Comparison of ENCODE assay signal across 4 worm cellular contexts in genomic region chrIV:3824720-3825119, ce11.
TF ChIP-seq lines count a peak whose summit lies in the region.

No protein-coding gene starts in this region.

TF ChIP-seq in whole organism, L2 larva, 48 proteins besides CTCF, POLR2A, EP300 and RAD21:
- TF ChIP-seq mdl-1 (tag; optimal IDR thresholded peaks at IDR 0.05; lab: Kevin White, UChicago), result peak; percentile 27 to 35
- TF ChIP-seq lsy-2 (tag; optimal IDR thresholded peaks at IDR 0.05; lab: Kevin White, UChicago), result peak in 1 of 2 experiments; percentile 8
- peak; percentile 29 for TF ChIP-seq F13H6.1 (tag; optimal IDR thresholded peaks at IDR 0.05; lab: Kevin White, UChicago)
- TF ChIP-seq C34F6.9 (tag; optimal IDR thresholded peaks at IDR 0.05; lab: Kevin White, UChicago), result peak; percentile 50
- TF ChIP-seq mab-5 (tag; optimal IDR thresholded peaks at IDR 0.05; lab: Kevin White, UChicago), result peak; percentile 66
- TF ChIP-seq zag-1 (tag; optimal IDR thresholded peaks at IDR 0.05; lab: Kevin White, UChicago), result peak; percentile 57
- TF ChIP-seq nhr-129 (tag; optimal IDR thresholded peaks at IDR 0.05; lab: Kevin White, UChicago), result peak; percentile 29
- no peak for TF ChIP-seq alr-1 (tag; optimal IDR thresholded peaks at IDR 0.05; lab: Kevin White, UChicago)
- peak; percentile 56 for TF ChIP-seq unc-55 (GFP tag; optimal IDR thresholded peaks at IDR 0.05; lab: Kevin White, UChicago)
- no peak for TF ChIP-seq nhr-77 (tag; optimal IDR thresholded peaks at IDR 0.05; lab: Kevin White, UChicago)
- TF ChIP-seq lin-39 (tag; optimal IDR thresholded peaks at IDR 0.05; lab: Kevin White, UChicago), result peak; percentile 67
- no peak for TF ChIP-seq ztf-11 (tag; optimal IDR thresholded peaks at IDR 0.05; lab: Kevin White, UChicago)
- no peak for TF ChIP-seq sma-3 (GFP tag; optimal IDR thresholded peaks at IDR 0.05; lab: Kevin White, UChicago)
- TF ChIP-seq nhr-11 (tag; optimal IDR thresholded peaks at IDR 0.05; lab: Kevin White, UChicago), result no peak
- no peak for TF ChIP-seq nhr-6 (tag; optimal IDR thresholded peaks at IDR 0.05; lab: Kevin White, UChicago)
TF ChIP-seq in whole organism, L2 larva: peak in this region for 9.

TF ChIP-seq in whole organism, L4 larva, 104 proteins besides CTCF, POLR2A, EP300 and RAD21:
- no peak for TF ChIP-seq ZK337.2 (GFP tag; IDR thresholded peaks at IDR 0.05; lab: Robert Waterston, UW)
- no peak for TF ChIP-seq unc-130 (GFP tag; optimal IDR thresholded peaks at IDR 0.05; lab: Kevin White, UChicago)
- no peak for TF ChIP-seq tag-97 (GFP tag; IDR thresholded peaks at IDR 0.05; lab: Robert Waterston, UW)
- TF ChIP-seq lin-39 (tag; optimal IDR thresholded peaks at IDR 0.05; lab: Kevin White, UChicago), result no peak
- TF ChIP-seq lim-7 (GFP tag; IDR thresholded peaks at IDR 0.05; lab: Robert Waterston, UW), result no peak
- no peak for TF ChIP-seq daf-16 (GFP tag; optimal IDR thresholded peaks at IDR 0.05; lab: Kevin White, UChicago)
- no peak for TF ChIP-seq daf-16 (tag; optimal IDR thresholded peaks at IDR 0.05; lab: Kevin White, UChicago)
- TF ChIP-seq php-3 (GFP tag; IDR thresholded peaks at IDR 0.05; lab: Robert Waterston, UW), result no peak
- TF ChIP-seq mdl-1 (tag; optimal IDR thresholded peaks at IDR 0.05; lab: Kevin White, UChicago), result peak; percentile 8 to 49
- no peak for TF ChIP-seq set-16 (GFP tag; IDR thresholded peaks at IDR 0.05; lab: Robert Waterston, UW)
- TF ChIP-seq snpc-4 (tag; optimal IDR thresholded peaks at IDR 0.05; lab: Kevin White, UChicago), result no peak
- TF ChIP-seq rbr-2 (tag; optimal IDR thresholded peaks at IDR 0.05; lab: Kevin White, UChicago), result peak; percentile 22
- TF ChIP-seq dmd-8 (GFP tag; IDR thresholded peaks at IDR 0.05; lab: Robert Waterston, UW), result no peak
- peak; percentile 60 for TF ChIP-seq hlh-30 (tag; optimal IDR thresholded peaks at IDR 0.05; lab: Kevin White, UChicago; ENCODE audit: insufficient read depth)
- TF ChIP-seq ztf-11 (tag; optimal IDR thresholded peaks at IDR 0.05; lab: Kevin White, UChicago), result no peak
- no peak for TF ChIP-seq F37D6.2 (tag; optimal IDR thresholded peaks at IDR 0.05; lab: Kevin White, UChicago)
- no peak for TF ChIP-seq T20F7.1 (GFP tag; optimal IDR thresholded peaks at IDR 0.05; lab: Kevin White, UChicago)
- TF ChIP-seq fkh-10 (GFP tag; optimal IDR thresholded peaks at IDR 0.05; lab: Kevin White, UChicago), result peak; percentile 53
- peak in 1 of 2 experiments; percentile 87 for TF ChIP-seq unc-62 (GFP tag; optimal IDR thresholded peaks at IDR 0.05 in 1 of 2; lab: Kevin White, UChicago)
- no peak for TF ChIP-seq unc-62 (tag; optimal IDR thresholded peaks at IDR 0.05; lab: Kevin White, UChicago)
- TF ChIP-seq lsy-2 (tag; optimal IDR thresholded peaks at IDR 0.05; lab: Kevin White, UChicago), result peak in 1 of 2 experiments; percentile 31
- peak; percentile 74 for TF ChIP-seq aha-1 (tag; lab: Kevin White, UChicago)
- TF ChIP-seq lin-13 (GFP tag; optimal IDR thresholded peaks at IDR 0.05; lab: Kevin White, UChicago), result no peak

TF ChIP-seq in whole organism, late embryonic, 69 proteins besides CTCF, POLR2A, EP300 and RAD21 (continues in another document):
- TF ChIP-seq F13H6.1 (tag; optimal IDR thresholded peaks at IDR 0.05; lab: Kevin White, UChicago), result no peak
- TF ChIP-seq ceh-14 (tag; optimal IDR thresholded peaks at IDR 0.05; lab: Kevin White, UChicago), result no peak
- TF ChIP-seq nfya-1 (tag; optimal IDR thresholded peaks at IDR 0.05; lab: Kevin White, UChicago), result peak; percentile 78
- TF ChIP-seq ztf-16 (tag; optimal IDR thresholded peaks at IDR 0.05; lab: Kevin White, UChicago), result no peak
- no peak for TF ChIP-seq ceh-22 (tag; optimal IDR thresholded peaks at IDR 0.05; lab: Kevin White, UChicago)
- TF ChIP-seq ceh-19 (GFP tag; optimal IDR thresholded peaks at IDR 0.05; lab: Kevin White, UChicago), result no peak
- TF ChIP-seq ama-1 (optimal IDR thresholded peaks at IDR 0.05; lab: Kevin White, UChicago), result no peak
- TF ChIP-seq ceh-18 (tag; optimal IDR thresholded peaks at IDR 0.05; lab: Kevin White, UChicago), result no peak
- TF ChIP-seq T23F11.4 (GFP tag; optimal IDR thresholded peaks at IDR 0.05; lab: Kevin White, UChicago), result no peak
- TF ChIP-seq hlh-30 (tag; optimal IDR thresholded peaks at IDR 0.05; lab: Kevin White, UChicago; ENCODE audit: insufficient read depth), result peak; percentile 85
- no peak for TF ChIP-seq lim-6 (tag; optimal IDR thresholded peaks at IDR 0.05; lab: Kevin White, UChicago)
- no peak for TF ChIP-seq rnt-1 (tag; optimal IDR thresholded peaks at IDR 0.05; lab: Kevin White, UChicago)
- peak; percentile 11 for TF ChIP-seq elt-2 (tag; optimal IDR thresholded peaks at IDR 0.05; lab: Kevin White, UChicago)
- no peak for TF ChIP-seq ceh-6 (GFP tag; optimal IDR thresholded peaks at IDR 0.05; lab: Kevin White, UChicago)
- no peak for TF ChIP-seq sox-4 (tag; optimal IDR thresholded peaks at IDR 0.05; lab: Kevin White, UChicago)
- no peak for TF ChIP-seq pag-3 (tag; optimal IDR thresholded peaks at IDR 0.05; lab: Kevin White, UChicago; ENCODE audit: borderline replicate concordance)
- no peak for TF ChIP-seq nhr-11 (tag; optimal IDR thresholded peaks at IDR 0.05; lab: Kevin White, UChicago)
- peak; percentile 67 for TF ChIP-seq tbx-2 (tag; optimal IDR thresholded peaks at IDR 0.05; lab: Kevin White, UChicago)
- no peak for TF ChIP-seq lin-11 (tag; optimal IDR thresholded peaks at IDR 0.05; lab: Kevin White, UChicago)
- TF ChIP-seq unc-42 (tag; optimal IDR thresholded peaks at IDR 0.05; lab: Kevin White, UChicago), result peak; percentile 93
- TF ChIP-seq tbx-7 (tag; optimal IDR thresholded peaks at IDR 0.05; lab: Kevin White, UChicago), result no peak
- TF ChIP-seq ceh-2 (tag; optimal IDR thresholded peaks at IDR 0.05; lab: Kevin White, UChicago), result no peak
- TF ChIP-seq syd-9 (tag; optimal IDR thresholded peaks at IDR 0.05; lab: Kevin White, UChicago), result no peak
- TF ChIP-seq pqm-1 (tag; optimal IDR thresholded peaks at IDR 0.05; lab: Kevin White, UChicago), result no peak
- no peak for TF ChIP-seq unc-3 (GFP tag; conservative IDR thresholded peaks at IDR 0.05; lab: Robert Waterston, UW)
- no peak for TF ChIP-seq unc-3 (tag; optimal IDR thresholded peaks at IDR 0.05; lab: Kevin White, UChicago)
- TF ChIP-seq dmd-4 (tag; optimal IDR thresholded peaks at IDR 0.05; lab: Kevin White, UChicago; ENCODE audit: borderline replicate concordance), result no peak
- no peak for TF ChIP-seq unc-86 (tag; optimal IDR thresholded peaks at IDR 0.05; lab: Kevin White, UChicago)
- no peak for TF ChIP-seq pha-2 (tag; optimal IDR thresholded peaks at IDR 0.05; lab: Kevin White, UChicago)
- no peak for TF ChIP-seq pax-1 (tag; optimal IDR thresholded peaks at IDR 0.05; lab: Kevin White, UChicago)
- TF ChIP-seq gmeb-2 (tag; optimal IDR thresholded peaks at IDR 0.05; lab: Kevin White, UChicago), result no peak

TF ChIP-seq in whole organism, mixed stage, embryonic, 35 proteins besides CTCF, POLR2A, EP300 and RAD21:
- no peak for TF ChIP-seq ztf-11 (tag; optimal IDR thresholded peaks at IDR 0.05; lab: Kevin White, UChicago)
- TF ChIP-seq drap-1 (GFP tag; optimal IDR thresholded peaks at IDR 0.05; lab: Kevin White, UChicago), result no peak
- TF ChIP-seq nhr-2 (tag; optimal IDR thresholded peaks at IDR 0.05; lab: Kevin White, UChicago), result peak; percentile 45
- peak; percentile 53 for TF ChIP-seq hlh-1 (tag; optimal IDR thresholded peaks at IDR 0.05; lab: Kevin White, UChicago)
- no peak for TF ChIP-seq elt-3 (tag; optimal IDR thresholded peaks at IDR 0.05; lab: Kevin White, UChicago)
- TF ChIP-seq ham-2 (GFP tag; optimal IDR thresholded peaks at IDR 0.05; lab: Kevin White, UChicago), result no peak
- TF ChIP-seq lin-13 (tag; optimal IDR thresholded peaks at IDR 0.05; lab: Kevin White, UChicago), result peak; percentile 52
- TF ChIP-seq snpc-4 (tag; optimal IDR thresholded peaks at IDR 0.05; lab: Kevin White, UChicago), result no peak
- no peak for TF ChIP-seq ceh-43 (GFP tag; optimal IDR thresholded peaks at IDR 0.05; lab: Kevin White, UChicago)
- TF ChIP-seq pha-4 (tag; optimal IDR thresholded peaks at IDR 0.05; lab: Kevin White, UChicago), result peak; percentile 60
- peak; percentile 40 for TF ChIP-seq lin-32 (GFP tag; optimal IDR thresholded peaks at IDR 0.05; lab: Kevin White, UChicago)
- TF ChIP-seq tbx-8 (GFP tag; optimal IDR thresholded peaks at IDR 0.05; lab: Kevin White, UChicago), result no peak
- TF ChIP-seq ceh-39 (tag; optimal IDR thresholded peaks at IDR 0.05; lab: Kevin White, UChicago), result peak; percentile 48
- no peak for TF ChIP-seq nhr-76 (tag; optimal IDR thresholded peaks at IDR 0.05; lab: Kevin White, UChicago)
- no peak for TF ChIP-seq flh-1 (GFP tag; optimal IDR thresholded peaks at IDR 0.05; lab: Kevin White, UChicago)
- TF ChIP-seq ceh-83 (GFP tag; optimal IDR thresholded peaks at IDR 0.05; lab: Kevin White, UChicago), result no peak
- TF ChIP-seq nhr-28 (tag; optimal IDR thresholded peaks at IDR 0.05; lab: Kevin White, UChicago), result no peak
- peak; percentile 25 for TF ChIP-seq mep-1 (tag; optimal IDR thresholded peaks at IDR 0.05; lab: Kevin White, UChicago)
- peak; percentile 50 for TF ChIP-seq unc-120 (tag; optimal IDR thresholded peaks at IDR 0.05; lab: Kevin White, UChicago; ENCODE audit: poor library complexity, severe bottlenecking)
- peak; percentile 16 for TF ChIP-seq M03D4.4 (tag; optimal IDR thresholded peaks at IDR 0.05; lab: Kevin White, UChicago)
- peak; percentile 54 for TF ChIP-seq mls-2 (tag; optimal IDR thresholded peaks at IDR 0.05; lab: Kevin White, UChicago)
- TF ChIP-seq unc-62 (GFP tag; optimal IDR thresholded peaks at IDR 0.05; lab: Kevin White, UChicago), result peak; percentile 39
- TF ChIP-seq nhr-12 (tag; optimal IDR thresholded peaks at IDR 0.05; lab: Kevin White, UChicago), result no peak
- TF ChIP-seq sptf-1 (tag; optimal IDR thresholded peaks at IDR 0.05; lab: Kevin White, UChicago), result peak; percentile 40
- TF ChIP-seq mab-5 (tag; optimal IDR thresholded peaks at IDR 0.05; lab: Kevin White, UChicago), result no peak
- TF ChIP-seq zip-8 (tag; optimal IDR thresholded peaks at IDR 0.05; lab: Kevin White, UChicago), result no peak
- no peak for TF ChIP-seq elt-1 (tag; optimal IDR thresholded peaks at IDR 0.05; lab: Kevin White, UChicago; ENCODE audit: borderline replicate concordance, insufficient read depth)
- peak; percentile 9 for TF ChIP-seq nhr-237 (tag; optimal IDR thresholded peaks at IDR 0.05; lab: Kevin White, UChicago)
- no peak for TF ChIP-seq sem-2 (GFP tag; optimal IDR thresholded peaks at IDR 0.05; lab: Kevin White, UChicago)
- TF ChIP-seq blmp-1 (tag; optimal IDR thresholded peaks at IDR 0.05; lab: Kevin White, UChicago), result no peak
- TF ChIP-seq ces-1 (GFP tag; optimal IDR thresholded peaks at IDR 0.05; lab: Kevin White, UChicago), result peak; percentile 96
- no peak for TF ChIP-seq cnd-1 (tag; optimal IDR thresholded peaks at IDR 0.05; lab: Kevin White, UChicago)
